Worm (Caenorhabditis elegans) whole organism, L4 larva: ENCODE results near the gene R08D7.7.

ENCODE experiments used
- Y5F2A.4 ChIP-seq: fragments of 200-800 bp; sonication (Bioruptor generic); optimal IDR thresholded peaks from 2 replicates; lab custom pipeline; 2018; ENCODE audit warnings: mild to moderate bottlenecking, missing genetic modification characterization, missing compliant biosample characterization
- ceh-82 ChIP-seq: sonication (generic microtip); optimal IDR thresholded peaks from 2 replicates; lab custom pipeline; 2017; ENCODE audit warnings: missing biosample characterization, missing genetic modification characterization
- dpl-1 ChIP-seq: fragments of 150-350 bp; optimal IDR thresholded peaks from 2 replicates; lab custom pipeline; 2014; ENCODE audit warnings: missing biosample characterization, missing genetic modification reagents, missing genetic modification characterization
- nhr-237 ChIP-seq: sonication (generic microtip); optimal IDR thresholded peaks from 2 replicates; lab custom pipeline; 2017; ENCODE audit warnings: missing biosample characterization, missing genetic modification characterization
- snpc-4 ChIP-seq: fragments of 150-350 bp; optimal IDR thresholded peaks from 2 replicates; lab custom pipeline; 2014; ENCODE audit warnings: missing biosample characterization, missing genetic modification characterization
- unc-39 ChIP-seq: sonication (generic microtip); optimal IDR thresholded peaks from 2 replicates; lab custom pipeline; 2017; ENCODE audit warnings: missing biosample characterization, missing genetic modification characterization
- unc-62 ChIP-seq, 3 experiments: fragments of 150-350 bp in 1 of 3; sonication (generic microtip); optimal IDR thresholded peaks in 2 of 3; peaks in 1 of 3; 1 replicate in 1 of 3; 2 replicates in 2 of 3; lab custom pipeline; 2014 to 2017; ENCODE audit warnings: missing biosample characterization in 3 of 3, missing genetic modification characterization in 3 of 3, missing genetic modification reagents in 3 of 3, missing genotype in 1 of 3

DNA sequence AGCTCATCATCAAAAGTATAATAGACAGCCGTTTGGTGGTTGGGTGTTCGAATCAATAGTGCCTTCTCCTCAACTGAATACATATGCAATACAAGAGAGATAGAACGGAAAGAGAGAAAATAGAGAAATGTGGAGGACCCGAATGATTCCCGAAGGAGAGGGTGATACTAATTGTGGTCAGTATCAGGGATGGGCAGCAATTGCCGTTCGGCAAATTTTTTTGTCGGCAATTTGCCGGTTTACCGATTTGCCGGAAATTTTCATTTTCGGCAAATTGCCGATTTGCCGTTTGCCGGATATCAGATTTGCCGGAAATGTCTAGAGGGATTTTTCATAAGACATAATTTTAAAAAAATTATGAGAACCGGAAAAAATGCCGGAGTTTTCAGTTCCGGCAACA lies 22.5 kb downstream of the R08D7.7 start, which contains the start of gene F59B2.9:
- no peak for TF ChIP-seq ceh-82 (tag; lab: Kevin White, UChicago)
- no peak for TF ChIP-seq nhr-237 (tag; lab: Kevin White, UChicago)
- no peak for TF ChIP-seq dpl-1 (GFP tag; lab: Kevin White, UChicago)
- TF ChIP-seq unc-62 (GFP tag; optimal IDR thresholded peaks at IDR 0.05 in 1 of 2; lab: Kevin White, UChicago): no peak
- no peak for TF ChIP-seq unc-62 (tag; optimal IDR thresholded peaks at IDR 0.05; lab: Kevin White, UChicago)
- no peak for TF ChIP-seq unc-39 (tag; lab: Kevin White, UChicago)
- TF ChIP-seq Y5F2A.4 (GFP tag; lab: Kevin White, UChicago): no peak
- no peak for TF ChIP-seq snpc-4
